Worm (Caenorhabditis elegans): ENCODE results near the gene T28C6.7.

T28C6.7 gene

ce11 chrIV:8825997-8826605 is 1.5 kb upstream of the T28C6.7 start:
- no peak for TF ChIP-seq egl-27 (tag; optimal IDR thresholded peaks at IDR 0.05)
- peak; percentile 58 for TF ChIP-seq lin-13 (GFP tag; optimal IDR thresholded peaks at IDR 0.05)
- peak; percentile 30 for TF ChIP-seq nhr-21 (tag; optimal IDR thresholded peaks at IDR 0.05)
- peak; percentile 38 for TF ChIP-seq sma-3 (GFP tag; optimal IDR thresholded peaks at IDR 0.05)
- peak; percentile 3 for TF ChIP-seq aly-2 (tag; optimal IDR thresholded peaks at IDR 0.05)
- TF ChIP-seq sma-9 (GFP tag; optimal IDR thresholded peaks at IDR 0.05) = no peak
- no peak for TF ChIP-seq sma-9 (tag; optimal IDR thresholded peaks at IDR 0.05)
- TF ChIP-seq nhr-25 (tag; optimal IDR thresholded peaks at IDR 0.05) = peak; percentile 38

- peak; percentile 48 for TF ChIP-seq fos-1 (tag; optimal IDR thresholded peaks at IDR 0.05)
- no peak for TF ChIP-seq skn-1 (tag; optimal IDR thresholded peaks at IDR 0.05)
- no peak for TF ChIP-seq mab-5 (tag; optimal IDR thresholded peaks at IDR 0.05)
- TF ChIP-seq nhr-129 (tag; optimal IDR thresholded peaks at IDR 0.05) = peak; percentile 24
- no peak for TF ChIP-seq nhr-12 (tag; optimal IDR thresholded peaks at IDR 0.05)
- peak; percentile 1 for TF ChIP-seq ceh-16 (tag; optimal IDR thresholded peaks at IDR 0.05)
- TF ChIP-seq sem-4 (tag; optimal IDR thresholded peaks at IDR 0.05) = peak; percentile 21
- no peak for TF ChIP-seq peb-1 (tag; optimal IDR thresholded peaks at IDR 0.05)
- TF ChIP-seq nhr-25 (tag; optimal IDR thresholded peaks at IDR 0.05) = peak; percentile 10
- no peak for TF ChIP-seq nhr-11 (tag; optimal IDR thresholded peaks at IDR 0.05)
- no peak for TF ChIP-seq ZK546.5 (tag; optimal IDR thresholded peaks at IDR 0.05)
- TF ChIP-seq nhr-6 (tag; optimal IDR thresholded peaks at IDR 0.05) = no peak
- TF ChIP-seq lsy-2 (tag; optimal IDR thresholded peaks at IDR 0.05) = peak in 1 of 2 experiments; percentile 61
- TF ChIP-seq dmd-4 (tag; optimal IDR thresholded peaks at IDR 0.05) = no peak
- no peak for TF ChIP-seq lin-11 (tag; optimal IDR thresholded peaks at IDR 0.05)
- peak; percentile 23 for TF ChIP-seq sma-9 (GFP tag; optimal IDR thresholded peaks at IDR 0.05)
- TF ChIP-seq sma-9 (tag; optimal IDR thresholded peaks at IDR 0.05) = no peak
- no peak for TF ChIP-seq lin-39 (tag; optimal IDR thresholded peaks at IDR 0.05)
- no peak for TF ChIP-seq ztf-4 (tag; optimal IDR thresholded peaks at IDR 0.05)
- TF ChIP-seq crh-2 (tag; optimal IDR thresholded peaks at IDR 0.05) = no peak
- TF ChIP-seq aly-2 (tag; optimal IDR thresholded peaks at IDR 0.05) = no peak
- TF ChIP-seq alr-1 (tag; optimal IDR thresholded peaks at IDR 0.05) = no peak
- TF ChIP-seq nhr-77 (tag; optimal IDR thresholded peaks at IDR 0.05) = no peak
- TF ChIP-seq mdl-1 (tag; optimal IDR thresholded peaks at IDR 0.05) = no peak
- peak; percentile 57 for TF ChIP-seq blmp-1 (tag; optimal IDR thresholded peaks at IDR 0.05; ENCODE audit: insufficient read depth)
- no peak for TF ChIP-seq elt-1 (tag; optimal IDR thresholded peaks at IDR 0.05)
- no peak for TF ChIP-seq F13H6.1 (tag; optimal IDR thresholded peaks at IDR 0.05)
- peak; percentile 40 for TF ChIP-seq unc-55 (GFP tag; optimal IDR thresholded peaks at IDR 0.05)
- TF ChIP-seq ama-1 (optimal IDR thresholded peaks at IDR 0.05) = no peak
- TF ChIP-seq unc-39 (tag; optimal IDR thresholded peaks at IDR 0.05) = no peak
- no peak for TF ChIP-seq ztf-11 (tag; optimal IDR thresholded peaks at IDR 0.05)
- no peak for TF ChIP-seq ztf-1 (GFP tag; conservative IDR thresholded peaks at IDR 0.05)
- no peak for TF ChIP-seq nhr-21 (tag; optimal IDR thresholded peaks at IDR 0.05)
- TF ChIP-seq gmeb-1 (tag; optimal IDR thresholded peaks at IDR 0.05) = no peak
- TF ChIP-seq egl-27 (tag; optimal IDR thresholded peaks at IDR 0.05) = no peak
- TF ChIP-seq sma-3 (GFP tag; optimal IDR thresholded peaks at IDR 0.05) = no peak
- TF ChIP-seq mbf-1 (tag; optimal IDR thresholded peaks at IDR 0.05) = no peak
- TF ChIP-seq nhr-10 (tag; optimal IDR thresholded peaks at IDR 0.05) = no peak
- no peak for TF ChIP-seq R02D3.7 (tag; optimal IDR thresholded peaks at IDR 0.05)
- TF ChIP-seq nhr-237 (tag; optimal IDR thresholded peaks at IDR 0.05) = no peak
- TF ChIP-seq ceh-82 (tag; optimal IDR thresholded peaks at IDR 0.05) = no peak
- TF ChIP-seq snpc-4 (tag; optimal IDR thresholded peaks at IDR 0.05) = no peak
- no peak for TF ChIP-seq zag-1 (tag; optimal IDR thresholded peaks at IDR 0.05)
- no peak for TF ChIP-seq elt-3 (tag; optimal IDR thresholded peaks at IDR 0.05)
- no peak for TF ChIP-seq nhr-23 (tag; optimal IDR thresholded peaks at IDR 0.05)
- no peak for TF ChIP-seq Y55F3AM.14 (GFP tag; optimal IDR thresholded peaks at IDR 0.05)
- no peak for TF ChIP-seq unc-62 (GFP tag; optimal IDR thresholded peaks at IDR 0.05)
- no peak for TF ChIP-seq lin-13 (GFP tag; optimal IDR thresholded peaks at IDR 0.05)
- no peak for TF ChIP-seq C34F6.9 (tag; optimal IDR thresholded peaks at IDR 0.05)
These were observed 997 bp upstream of the T28C6.7 start for ce11 chrIV:8826606-8827000.

All from whole organism, L2 larva.